Worm (Caenorhabditis elegans) whole organism, L3 larva: ENCODE data around the gene srsx-22.
"Not testable (repeated sequence)": the region's sequence is repeated elsewhere in the genome, so short reads cannot be mapped to it uniquely, and the experiment has no call there.

Experiments
- R02D3.7 ChIP-seq: fragments of 150-350 bp; optimal IDR thresholded peaks from 2 replicates; lab custom pipeline; 2014; ENCODE audit warnings: missing biosample characterization, missing genetic modification characterization
- aly-2 ChIP-seq: fragments of 150-350 bp; optimal IDR thresholded peaks from 2 replicates; lab custom pipeline; 2014; ENCODE audit warnings: missing biosample characterization, missing genetic modification characterization
- ama-1 ChIP-seq: fragments of 150-350 bp; optimal IDR thresholded peaks from 2 replicates; lab custom pipeline; 2018
- ceh-16 ChIP-seq: sonication (generic microtip); optimal IDR thresholded peaks from 2 replicates; lab custom pipeline; 2017; ENCODE audit warnings: missing biosample characterization, missing genetic modification characterization
- ceh-28 ChIP-seq: fragments of 150-350 bp; optimal IDR thresholded peaks from 2 replicates; lab custom pipeline; 2014; ENCODE audit warnings: missing biosample characterization, missing genetic modification reagents, missing genetic modification characterization
- ceh-9 ChIP-seq: sonication (generic microtip); optimal IDR thresholded peaks from 2 replicates; lab custom pipeline; 2018; ENCODE audit warnings: missing biosample characterization, missing genetic modification characterization
- daf-12 ChIP-seq: fragments of 150-350 bp; optimal IDR thresholded peaks from 2 replicates; lab custom pipeline; 2014; ENCODE audit warnings: missing biosample characterization, missing genetic modification reagents, missing genetic modification characterization
- egl-27 ChIP-seq: sonication (generic microtip); optimal IDR thresholded peaks from 4 replicates; lab custom pipeline; 2017; ENCODE audit warnings: missing biosample characterization, missing genetic modification reagents, missing genetic modification characterization
- egl-5 ChIP-seq: fragments of 150-350 bp; optimal IDR thresholded peaks from 2 replicates; lab custom pipeline; 2017; ENCODE audit warnings: missing biosample characterization, missing genetic modification reagents, missing genetic modification characterization, inconsistent platforms
- elt-1 ChIP-seq: fragments of 150-350 bp; optimal IDR thresholded peaks from 2 replicates; lab custom pipeline; 2014; ENCODE audit warnings: missing biosample characterization, missing genetic modification characterization
- elt-3 ChIP-seq, 3 experiments: fragments of 150-350 bp in 1 of 3; sonication (generic microtip) in 2 of 3; optimal IDR thresholded peaks; 2 replicates in 2 of 3; 4 replicates in 1 of 3; lab custom pipeline; 2014 to 2017; ENCODE audit warnings: missing biosample characterization in 3 of 3, missing genetic modification characterization in 3 of 3
- eor-1 ChIP-seq, 2 experiments: fragments of 150-350 bp; optimal IDR thresholded peaks; 2 replicates each; lab custom pipeline; 2014 to 2018; ENCODE audit warnings: missing biosample characterization in 2 of 2, missing genetic modification characterization in 2 of 2
- fkh-10 ChIP-seq: sonication (generic microtip); optimal IDR thresholded peaks from 2 replicates; lab custom pipeline; 2017; ENCODE audit warnings: missing biosample characterization, missing genetic modification reagents, missing genetic modification characterization
- fkh-2 ChIP-seq: fragments of 150-350 bp; optimal IDR thresholded peaks from 2 replicates; lab custom pipeline; 2014; ENCODE audit warnings: missing biosample characterization, missing genetic modification reagents, missing genetic modification characterization
- fos-1 ChIP-seq: fragments of 150-350 bp; optimal IDR thresholded peaks from 2 replicates; lab custom pipeline; 2014; ENCODE audit warnings: missing biosample characterization, missing genetic modification characterization
- lin-15B ChIP-seq: fragments of 150-350 bp; optimal IDR thresholded peaks from 2 replicates; lab custom pipeline; 2014; ENCODE audit warnings: missing biosample characterization, missing genetic modification characterization
- lin-39 ChIP-seq: fragments of 150-350 bp; optimal IDR thresholded peaks from 2 replicates; lab custom pipeline; 2018; ENCODE audit warnings: missing biosample characterization, missing genetic modification reagents, missing genetic modification characterization
- lsy-12 ChIP-seq: sonication (generic microtip); optimal IDR thresholded peaks from 2 replicates; lab custom pipeline; 2016; ENCODE audit warnings: mild to moderate bottlenecking, missing genetic modification characterization, missing compliant biosample characterization
- mdl-1 ChIP-seq: fragments of 150-350 bp; optimal IDR thresholded peaks from 2 replicates; lab custom pipeline; 2014; ENCODE audit warnings: missing biosample characterization, missing genetic modification characterization
- mml-1 ChIP-seq: fragments of 150-350 bp; sonication (generic microtip); optimal IDR thresholded peaks from 3 replicates; lab custom pipeline; 2014; ENCODE audit warnings: missing biosample characterization, missing genetic modification characterization
- nfya-1 ChIP-seq: sonication (generic microtip); optimal IDR thresholded peaks from 2 replicates; lab custom pipeline; 2017; ENCODE audit warnings: missing genetic modification characterization, mild to moderate bottlenecking, missing compliant biosample characterization, antibody characterized with exemption, moderate library complexity; ENCODE audit not compliant: insufficient read depth
- nhr-11 ChIP-seq: fragments of 150-350 bp; optimal IDR thresholded peaks from 2 replicates; lab custom pipeline; 2014; ENCODE audit warnings: missing biosample characterization, missing genetic modification characterization
- nhr-12 ChIP-seq: fragments of 150-350 bp; optimal IDR thresholded peaks from 2 replicates; lab custom pipeline; 2014; ENCODE audit warnings: missing biosample characterization, missing genetic modification characterization
- nhr-23 ChIP-seq: fragments of 150-350 bp; optimal IDR thresholded peaks from 2 replicates; lab custom pipeline; 2014; ENCODE audit warnings: missing biosample characterization, missing genetic modification reagents, missing genetic modification characterization
- nhr-237 ChIP-seq: fragments of 150-350 bp; optimal IDR thresholded peaks from 2 replicates; lab custom pipeline; 2014; ENCODE audit warnings: missing biosample characterization, missing genetic modification characterization
- nhr-25 ChIP-seq: sonication (generic microtip); optimal IDR thresholded peaks from 2 replicates; lab custom pipeline; 2017; ENCODE audit warnings: missing biosample characterization, missing genetic modification characterization
- nhr-43 ChIP-seq: sonication (generic microtip); optimal IDR thresholded peaks from 2 replicates; lab custom pipeline; 2016; ENCODE audit warnings: mild to moderate bottlenecking, missing genetic modification characterization, missing compliant biosample characterization; ENCODE audit not compliant: poor library complexity, severe bottlenecking
- nhr-67 ChIP-seq: fragments of 150-350 bp; optimal IDR thresholded peaks from 2 replicates; lab custom pipeline; 2014; ENCODE audit warnings: missing biosample characterization, missing genetic modification characterization
- nhr-77 ChIP-seq: fragments of 150-350 bp; optimal IDR thresholded peaks from 2 replicates; lab custom pipeline; 2014; ENCODE audit warnings: missing biosample characterization, missing genetic modification characterization
- pha-4 ChIP-seq: fragments of 150-350 bp; optimal IDR thresholded peaks from 2 replicates; lab custom pipeline; 2014; ENCODE audit warnings: missing biosample characterization, missing genetic modification reagents, missing genetic modification characterization
- pqm-1 ChIP-seq: fragments of 150-350 bp; optimal IDR thresholded peaks from 2 replicates; lab custom pipeline; 2017; ENCODE audit warnings: missing biosample characterization, missing genetic modification characterization, inconsistent platforms
- sea-2 ChIP-seq: fragments of 150-350 bp; sonication (generic microtip); optimal IDR thresholded peaks from 4 replicates; lab custom pipeline; 2014; ENCODE audit warnings: missing biosample characterization, missing genetic modification reagents, missing genetic modification characterization
- skn-1 ChIP-seq: fragments of 150-350 bp; optimal IDR thresholded peaks from 2 replicates; lab custom pipeline; 2014; ENCODE audit warnings: missing biosample characterization, missing genetic modification characterization
- snpc-4 ChIP-seq: fragments of 150-350 bp; optimal IDR thresholded peaks from 2 replicates; lab custom pipeline; 2014; ENCODE audit warnings: missing biosample characterization, missing genetic modification characterization
- unc-39 ChIP-seq: sonication (generic microtip); optimal IDR thresholded peaks from 4 replicates; lab custom pipeline; 2017; ENCODE audit warnings: missing biosample characterization, missing genetic modification characterization
- unc-62 ChIP-seq: fragments of 150-350 bp; sonication (generic microtip); optimal IDR thresholded peaks from 4 replicates; lab custom pipeline; 2014; ENCODE audit warnings: missing biosample characterization, missing genetic modification reagents, missing genetic modification characterization
- zag-1 ChIP-seq: fragments of 150-350 bp; optimal IDR thresholded peaks from 2 replicates; lab custom pipeline; 2014; ENCODE audit warnings: missing biosample characterization, missing genetic modification characterization

Gene srsx-22

DNA sequence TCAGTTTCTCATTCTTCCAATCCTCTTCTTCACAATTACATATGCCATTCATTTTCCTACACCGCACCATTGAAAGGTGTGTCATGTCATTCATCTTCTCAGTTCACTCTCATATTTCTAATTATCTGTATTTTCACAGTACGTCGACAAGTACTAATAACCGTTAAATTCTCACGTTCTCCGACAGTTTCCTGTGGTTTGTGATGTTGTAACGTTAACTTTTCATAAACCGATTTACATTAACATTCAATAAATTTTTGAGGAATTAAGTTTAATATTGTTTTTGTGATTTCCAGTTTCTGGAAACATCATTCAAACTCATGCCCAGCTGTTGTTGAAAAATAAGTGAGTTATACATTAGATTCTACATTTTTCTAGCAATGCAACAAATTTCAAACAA lies 17.1 kb upstream of the srsx-22 start, which contains the start of gene tmd-2:
tmd-2 (plus strand) TSS at position 301 of the 400 bp plus-strand sequence.
- TF ChIP-seq elt-3 (tag; optimal IDR thresholded peaks at IDR 0.05; lab: Kevin White, UChicago), result no peak
- TF ChIP-seq nhr-25 (tag; lab: Kevin White, UChicago), result no peak
- TF ChIP-seq fkh-10 (GFP tag; lab: Kevin White, UChicago), result no peak
- no peak for TF ChIP-seq R02D3.7
- no peak for TF ChIP-seq mdl-1 (tag; lab: Kevin White, UChicago)
- TF ChIP-seq lin-15B, result no peak
- TF ChIP-seq nhr-237, result no peak
- no peak for TF ChIP-seq unc-62 (GFP tag; lab: Kevin White, UChicago)
- TF ChIP-seq aly-2, result no peak
- no peak for TF ChIP-seq pqm-1 (tag; lab: Kevin White, UChicago)
- TF ChIP-seq lsy-12, result no peak
- TF ChIP-seq fkh-2 (tag; lab: Kevin White, UChicago), result no peak
- no peak for TF ChIP-seq daf-12 (tag; lab: Kevin White, UChicago)
- TF ChIP-seq unc-39 (tag; lab: Kevin White, UChicago), result no peak
- no peak for TF ChIP-seq nhr-67 (tag; lab: Kevin White, UChicago)
- no peak for TF ChIP-seq nhr-77 (tag; lab: Kevin White, UChicago)
- no peak for TF ChIP-seq lin-39 (tag; lab: Kevin White, UChicago)
- TF ChIP-seq skn-1 (tag; lab: Kevin White, UChicago), result no peak
- TF ChIP-seq nhr-23 (tag; lab: Kevin White, UChicago), result no peak
- TF ChIP-seq, all 47 proteins: peak for 0

DNA sequence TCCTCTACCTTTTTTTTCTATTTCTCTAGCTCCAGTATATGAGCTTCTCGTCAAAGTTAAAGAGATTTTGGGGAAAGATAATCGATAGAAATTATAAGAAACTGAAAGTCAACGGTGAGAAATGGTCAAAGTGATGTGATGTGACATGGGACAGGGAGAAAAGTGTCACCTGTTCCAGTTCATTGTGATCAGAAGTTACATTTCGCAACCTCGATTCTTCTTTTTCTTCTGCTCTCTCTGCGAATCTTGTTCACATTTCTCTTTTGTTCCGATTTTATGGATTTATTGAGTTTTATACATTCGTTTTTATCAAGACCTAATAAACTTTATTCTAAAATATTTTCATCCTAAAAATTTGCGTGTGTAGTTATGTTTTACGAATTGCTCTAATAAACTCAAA lies 15.9 kb upstream of the srsx-22 start:
- no peak for TF ChIP-seq snpc-4 (tag; lab: Kevin White, UChicago)
- no peak for TF ChIP-seq fos-1 (tag; lab: Kevin White, UChicago)
- TF ChIP-seq pqm-1 (tag; lab: Kevin White, UChicago), result no peak
- TF ChIP-seq egl-27, result no peak
- no peak for TF ChIP-seq ceh-9 (tag; lab: Kevin White, UChicago)
- TF ChIP-seq unc-39 (tag; lab: Kevin White, UChicago), result no peak
- TF ChIP-seq nfya-1 (tag; lab: Kevin White, UChicago), result no peak
- no peak for TF ChIP-seq pha-4 (tag; lab: Kevin White, UChicago)
- TF ChIP-seq mml-1 (tag; lab: Kevin White, UChicago), result no peak
- TF ChIP-seq nhr-43 (tag; lab: Kevin White, UChicago), result no peak
- TF ChIP-seq nhr-23 (tag; lab: Kevin White, UChicago), result no peak
- no peak for TF ChIP-seq sea-2 (GFP tag; lab: Kevin White, UChicago)
- no peak for TF ChIP-seq daf-12 (tag; lab: Kevin White, UChicago)
- no peak for TF ChIP-seq ceh-16 (tag; lab: Kevin White, UChicago)
- TF ChIP-seq elt-1 (tag; lab: Kevin White, UChicago), result no peak
- TF ChIP-seq nhr-11 (tag; lab: Kevin White, UChicago), result no peak

DNA sequence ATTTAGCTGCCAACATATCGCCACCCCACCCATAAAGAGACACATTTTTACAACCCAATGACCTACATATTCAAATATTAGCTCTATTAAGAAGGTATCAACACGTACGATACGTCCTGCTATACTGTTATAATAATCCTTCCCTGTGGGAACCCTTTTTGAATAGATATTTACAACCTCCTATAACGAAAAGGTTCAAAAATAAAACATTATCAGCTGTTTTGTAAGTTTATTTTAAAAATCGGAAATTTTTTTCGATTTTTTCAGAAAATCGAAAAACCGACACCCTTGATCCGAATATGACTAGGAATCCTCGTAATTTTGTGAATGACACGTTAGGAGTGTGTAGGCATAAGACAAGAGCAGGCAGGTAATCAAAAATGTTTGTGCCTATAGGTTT lies 10.5 kb upstream of the srsx-22 start, which contains the start of gene C08D8.7:
C08D8.7 (plus strand) TSS at position 301 of the 400 bp plus-strand sequence.
- TF ChIP-seq ama-1; daf-12 (tag; lab: Kevin White, UChicago); lin-15B: not testable (repeated sequence)

DNA sequence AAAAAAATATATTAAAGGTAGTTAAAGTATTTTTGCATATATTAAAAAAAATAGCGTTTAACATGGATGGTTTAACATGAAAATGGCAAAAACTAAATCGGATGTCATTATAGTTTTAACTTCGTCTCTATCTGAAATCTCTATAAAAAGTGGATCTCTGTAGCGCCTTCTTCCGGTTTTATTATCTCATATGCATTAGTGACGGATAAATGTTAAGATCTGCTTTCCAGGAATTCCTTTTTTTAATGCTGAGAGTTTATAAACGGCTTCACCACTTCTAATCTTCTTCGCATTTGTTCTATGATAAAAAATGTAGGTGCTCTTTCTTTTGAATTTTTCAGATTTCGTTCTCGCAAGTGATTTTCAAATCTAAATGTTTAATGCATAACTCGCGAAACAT lies 9.1 kb upstream of the srsx-22 start:
- no peak for TF ChIP-seq lin-15B
- no peak for TF ChIP-seq nfya-1 (tag; lab: Kevin White, UChicago)

DNA sequence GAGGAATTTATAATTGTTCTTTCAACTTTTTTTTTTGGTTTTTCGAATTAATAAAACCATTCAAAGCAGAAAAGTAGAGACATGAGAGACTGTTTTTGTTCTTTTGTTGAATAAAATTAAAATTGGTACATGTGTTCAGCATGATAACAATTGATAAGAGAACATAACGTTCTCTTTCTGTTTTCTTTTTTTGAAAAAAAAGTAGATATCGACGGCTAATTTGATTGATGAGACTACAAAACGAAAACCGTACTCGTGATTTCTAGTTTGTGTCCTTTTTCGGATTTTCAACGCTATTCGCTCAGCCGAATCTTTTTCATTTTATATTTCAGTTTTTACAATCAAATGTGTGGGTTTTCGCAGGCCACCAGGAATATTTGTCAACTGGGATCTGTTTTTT lies 6.0 kb upstream of the srsx-22 start, which contains the start of gene C08D8.1:
C08D8.1 (plus strand) TSS at position 324 of the 400 bp plus-strand sequence.
- TF ChIP-seq zag-1 (tag; lab: Kevin White, UChicago) (no peak), ceh-28 (tag; lab: Kevin White, UChicago) (no peak), lsy-12 (no peak), nhr-237 (no peak), ama-1 (no peak), nhr-12 (tag; lab: Kevin White, UChicago) (no peak), egl-5 (tag; lab: Kevin White, UChicago) (no peak), nhr-43 (tag; lab: Kevin White, UChicago) (no peak), fos-1 (tag; lab: Kevin White, UChicago) (no peak), snpc-4 (tag; lab: Kevin White, UChicago) (no peak), egl-27 (no peak), eor-1 (tag; optimal IDR thresholded peaks at IDR 0.05; lab: Kevin White, UChicago) (no peak)
